Fruit fly (Drosophila melanogaster): Measurements from ENCODE around the gene RhoGEF3.

RhoGEF3 gene

dm6 chr3L:270760-271500 is 6.3 kb upstream of the RhoGEF3 start, which contains the start of gene miple2 (continued):
- no peak for TF ChIP-seq H15 (GFP tag; IDR thresholded peaks at IDR 0.05)
- TF ChIP-seq Adf1 (GFP tag; IDR thresholded peaks at IDR 0.05): no peak
- TF ChIP-seq Oaz (GFP tag; IDR thresholded peaks at IDR 0.05): no peak
- TF ChIP-seq sens (GFP tag): peak; percentile 84
- TF ChIP-seq CG6689 (GFP tag; IDR thresholded peaks at IDR 0.05): no peak
- peak; percentile 48 for TF ChIP-seq Six4 (GFP tag; optimal IDR thresholded peaks at IDR 0.05)
- peak; percentile 38 for TF ChIP-seq CG6765 (GFP tag; optimal IDR thresholded peaks at IDR 0.05)
- no peak for TF ChIP-seq CG10462 (GFP tag; optimal IDR thresholded peaks at IDR 0.05)
- TF ChIP-seq zen (tag; optimal IDR thresholded peaks at IDR 0.05): no peak
- TF ChIP-seq chn (GFP tag; optimal IDR thresholded peaks at IDR 0.05): no peak
- TF ChIP-seq CG4820 (GFP tag; optimal IDR thresholded peaks at IDR 0.05): peak; percentile 38
- TF ChIP-seq trem (tag; optimal IDR thresholded peaks at IDR 0.05): no peak
- no peak for TF ChIP-seq gcm (GFP tag; optimal IDR thresholded peaks at IDR 0.05)
- TF ChIP-seq CG7928 (GFP tag; optimal IDR thresholded peaks at IDR 0.05): no peak
- TF ChIP-seq ewg (GFP tag; optimal IDR thresholded peaks at IDR 0.05): no peak
- TF ChIP-seq CG18476 (GFP tag; optimal IDR thresholded peaks at IDR 0.05): no peak
- TF ChIP-seq D (optimal IDR thresholded peaks at IDR 0.05): no peak
- peak; percentile 67 for TF ChIP-seq D (GFP tag; optimal IDR thresholded peaks at IDR 0.05)
- peak; percentile 53 for TF ChIP-seq gro (GFP tag; optimal IDR thresholded peaks at IDR 0.05)
- peak; percentile 10; the same call in 1 of the 2 replicates for TF ChIP-seq Atf6 (GFP tag; IDR thresholded peaks at IDR 0.05)
- TF ChIP-seq tna (GFP tag; IDR thresholded peaks at IDR 0.05; ENCODE audit: partially characterized antibody): no peak
- no peak for TF ChIP-seq so (GFP tag; IDR thresholded peaks at IDR 0.05)
- peak; percentile 59 for TF ChIP-seq bbx (GFP tag; IDR thresholded peaks at IDR 0.05; ENCODE audit: partially characterized antibody)
- TF ChIP-seq D19A (tag; optimal IDR thresholded peaks at IDR 0.05): peak; percentile 62
- no peak for TF ChIP-seq Gug (GFP tag; IDR thresholded peaks at IDR 0.05)
- TF ChIP-seq cad (GFP tag; optimal IDR thresholded peaks at IDR 0.05): no peak
- no peak for TF ChIP-seq pan (optimal IDR thresholded peaks at IDR 0.05)
- TF ChIP-seq pan (GFP tag; optimal IDR thresholded peaks at IDR 0.05 in 1 of 2, IDR thresholded peaks at IDR 0.05 in 1 of 2): no peak
- TF ChIP-seq CrebB (tag; optimal IDR thresholded peaks at IDR 0.05): peak; percentile 60
- TF ChIP-seq CG12104 (GFP tag; optimal IDR thresholded peaks at IDR 0.05): peak; percentile 38
- peak; percentile 25 for TF ChIP-seq unpg (GFP tag; optimal IDR thresholded peaks at IDR 0.05)
- TF ChIP-seq H2.0 (GFP tag; IDR thresholded peaks at IDR 0.05): no peak
- TF ChIP-seq Xrp1 (GFP tag; IDR thresholded peaks at IDR 0.05): peak; percentile 60
- TF ChIP-seq CG9609 (GFP tag; optimal IDR thresholded peaks at IDR 0.05): no peak
- TF ChIP-seq klu (GFP tag; IDR thresholded peaks at IDR 0.05): no peak
- no peak; the same call in 1 of the 2 replicates for TF ChIP-seq CG31441 (GFP tag; IDR thresholded peaks at IDR 0.05)
- TF ChIP-seq CG9932 (GFP tag; IDR thresholded peaks at IDR 0.05): no peak
- no peak for TF ChIP-seq sc (optimal IDR thresholded peaks at IDR 0.05)
- peak; percentile 64 for TF ChIP-seq sc (GFP tag; optimal IDR thresholded peaks at IDR 0.05)
- TF ChIP-seq hbn (GFP tag; IDR thresholded peaks at IDR 0.05; ENCODE audit: partially characterized antibody): no peak
- peak; percentile 35 for TF ChIP-seq az2 (GFP tag; optimal IDR thresholded peaks at IDR 0.05)
- peak; percentile 61 for TF ChIP-seq Asciz (GFP tag; optimal IDR thresholded peaks at IDR 0.05)
- TF ChIP-seq Chrac-16 (GFP tag; optimal IDR thresholded peaks at IDR 0.05): no peak
- TF ChIP-seq pho (GFP tag; optimal IDR thresholded peaks at IDR 0.05): peak; percentile 3
- TF ChIP-seq toy (GFP tag; IDR thresholded peaks at IDR 0.05): no peak
- TF ChIP-seq scrt (GFP tag; optimal IDR thresholded peaks at IDR 0.05): peak; percentile 11
- TF ChIP-seq row (GFP tag; IDR thresholded peaks at IDR 0.05): peak; percentile 51; the same call in 2 of the 3 replicates
- TF ChIP-seq CG1529 (GFP tag; optimal IDR thresholded peaks at IDR 0.05): peak; percentile 55
- no peak for TF ChIP-seq HmgD (GFP tag; optimal IDR thresholded peaks at IDR 0.05)
- TF ChIP-seq lmd (GFP tag; IDR thresholded peaks at IDR 0.05): 0 out of 2 replicates have a peak, but pooled peaks have one; percentile 12
- TF ChIP-seq onecut (GFP tag; IDR thresholded peaks at IDR 0.05): 0 out of 2 replicates have a peak, but pooled peaks have one; percentile 25
- TF ChIP-seq dimm (GFP tag; IDR thresholded peaks at IDR 0.05): no peak

Data from whole organism, embryonic.